Fruit fly (Drosophila melanogaster): ENCODE data around the gene Acph-1.

dm6 chr3R:29993134-29993533, at the start of gene Acph-1:
- TF ChIP-seq CG33017 (tag; optimal IDR thresholded peaks at IDR 0.05) (no peak), CG5204 (GFP tag; optimal IDR thresholded peaks at IDR 0.05) (no peak), Mnt (GFP tag; optimal IDR thresholded peaks at IDR 0.05) (no peak), Crg-1 (GFP tag; optimal IDR thresholded peaks at IDR 0.05) (no peak), kay (GFP tag; ENCODE audit: borderline replicate concordance) (no peak), CG14711 (tag; optimal IDR thresholded peaks at IDR 0.05) (no peak), ovo (GFP tag; optimal IDR thresholded peaks at IDR 0.05) (no peak), CG7045 (GFP tag; optimal IDR thresholded peaks at IDR 0.05) (no peak), bab1 (GFP tag; optimal IDR thresholded peaks at IDR 0.05) (peak; percentile 6), CG1620 (GFP tag; optimal IDR thresholded peaks at IDR 0.05) (no peak), Hr96 (GFP tag; optimal IDR thresholded peaks at IDR 0.05) (no peak), CG12768 (GFP tag; optimal IDR thresholded peaks at IDR 0.05) (no peak), tj (GFP tag; optimal IDR thresholded peaks at IDR 0.05) (no peak)

Measured in whole organism, adult.